Worm (Caenorhabditis elegans) whole organism, late embryonic: ENCODE results near the gene rga-3.

Experiments used
- F13H6.1 ChIP-seq: sonication (generic microtip); optimal IDR thresholded peaks from 2 replicates; lab custom pipeline; 2016; ENCODE audit warnings: missing genetic modification characterization, missing compliant biosample characterization
- fax-1 ChIP-seq: sonication (generic microtip); optimal IDR thresholded peaks from 2 replicates; lab custom pipeline; 2016; ENCODE audit warnings: missing genotype, missing genetic modification characterization, missing compliant biosample characterization
- nhr-232 ChIP-seq: sonication (generic microtip); optimal IDR thresholded peaks from 2 replicates; lab custom pipeline; 2016; ENCODE audit warnings: missing genetic modification characterization, missing compliant biosample characterization
- pag-3 ChIP-seq: sonication (generic microtip); optimal IDR thresholded peaks from 2 replicates; lab custom pipeline; 2016; ENCODE audit warnings: missing compliant biosample characterization, missing genetic modification characterization, borderline replicate concordance

ce11 chrV:5696177-5696576 is 21.5 kb upstream of the rga-3 start:
- TF ChIP-seq fax-1 (tag; lab: Kevin White, UChicago), result no peak
- TF ChIP-seq nhr-232 (tag; lab: Kevin White, UChicago), result no peak
- TF ChIP-seq F13H6.1, result no peak
- TF ChIP-seq pag-3 (tag; lab: Kevin White, UChicago), result no peak
